Fruit fly (Drosophila melanogaster) whole organism, embryonic: ENCODE results near the gene CG4467.
A peak's percentile ranks its signal among the peaks of the same experiment; 100 is the strongest.

Experiments
- Adf1 ChIP-seq: fragments of 200-800 bp; sonication (Bioruptor generic); IDR thresholded peaks from 2 replicates; pipeline ENCODE4 v1.3.6; 2022; ENCODE audit warnings: missing biosample characterization, missing genetic modification characterization
- BEAF-32 ChIP-seq: fragments of 200-800 bp; sonication (Bioruptor generic); optimal IDR thresholded peaks from 3 replicates; lab custom pipeline; 2017; ENCODE audit warnings: missing biosample characterization, missing genetic modification characterization, mild to moderate bottlenecking, moderate library complexity, missing genetic modification reagents
- Blimp-1 ChIP-seq: fragments of 200-800 bp; sonication (Bioruptor generic); optimal IDR thresholded peaks from 3 replicates; lab custom pipeline; 2018; ENCODE audit warnings: missing biosample characterization, missing genetic modification characterization, mild to moderate bottlenecking, moderate library complexity, missing genetic modification reagents
- CG10209 ChIP-seq: fragments of 200-800 bp; sonication (Bioruptor generic); optimal IDR thresholded peaks from 3 replicates; lab custom pipeline; 2017; ENCODE audit warnings: missing biosample characterization, mild to moderate bottlenecking, missing genetic modification characterization, missing genetic modification reagents
- CG10321 ChIP-seq: fragments of 200-800 bp; sonication (Bioruptor generic); IDR thresholded peaks from 2 replicates; pipeline ENCODE4 v1.3.6; 2022; ENCODE audit warnings: missing biosample characterization, missing genetic modification characterization
- CG10366 ChIP-seq: fragments of 200-800 bp; sonication (Bioruptor generic); IDR thresholded peaks from 2 replicates; pipeline ENCODE4 v1.3.6; 2022; ENCODE audit warnings: missing biosample characterization, missing genetic modification characterization
- CG11247 ChIP-seq: fragments of 200-800 bp; sonication (Bioruptor generic); IDR thresholded peaks from 2 replicates; pipeline ENCODE4 v1.3.6; 2022; ENCODE audit warnings: missing biosample characterization, missing genetic modification characterization
- CG11696 ChIP-seq: fragments of 200-800 bp; sonication (Bioruptor generic); IDR thresholded peaks from 2 replicates; pipeline ENCODE4 v1.3.6; 2022; ENCODE audit warnings: missing biosample characterization, missing genetic modification characterization
- CG14860 ChIP-seq: fragments of 200-800 bp; sonication (Bioruptor generic); IDR thresholded peaks from 3 replicates; pipeline ENCODE4 v1.3.6; 2022; ENCODE audit warnings: missing biosample characterization, missing genetic modification characterization; ENCODE audit not compliant: partially characterized antibody
- CG1602 ChIP-seq: fragments of 200-800 bp; sonication (Bioruptor generic); optimal IDR thresholded peaks from 3 replicates; lab custom pipeline; 2016; ENCODE audit warnings: missing biosample characterization, missing genetic modification characterization
- CG16815 ChIP-seq: fragments of 200-800 bp; sonication (Bioruptor generic); optimal IDR thresholded peaks from 3 replicates; lab custom pipeline; 2017; ENCODE audit warnings: missing biosample characterization, mild to moderate bottlenecking, missing genetic modification characterization
- CG18011 ChIP-seq: fragments of 200-800 bp; sonication (Bioruptor generic); optimal IDR thresholded peaks from 2 replicates; lab custom pipeline; 2017; ENCODE audit warnings: missing biosample characterization, missing genetic modification characterization, mild to moderate bottlenecking, moderate library complexity, missing genotype
- CG3281 ChIP-seq: fragments of 200-800 bp; sonication (Bioruptor generic); optimal IDR thresholded peaks from 3 replicates; lab custom pipeline; 2017; ENCODE audit warnings: missing biosample characterization, mild to moderate bottlenecking, missing genetic modification characterization
- CG3726 ChIP-seq: fragments of 200-800 bp; sonication (Bioruptor generic); IDR thresholded peaks from 3 replicates; pipeline ENCODE4, ENCODE4 v1.3.6; 2022; ENCODE audit warnings: missing biosample characterization, missing genetic modification characterization
- CG4282 ChIP-seq: fragments of 200-800 bp; sonication (Bioruptor generic); optimal IDR thresholded peaks from 2 replicates; lab custom pipeline; 2016; ENCODE audit warnings: missing biosample characterization, missing genetic modification characterization
- CG4328 ChIP-seq: fragments of 200-800 bp; sonication (Bioruptor generic); optimal IDR thresholded peaks from 3 replicates; lab custom pipeline; 2017; ENCODE audit warnings: missing biosample characterization, missing genetic modification reagents, missing genetic modification characterization
- CG4360 ChIP-seq: fragments of 200-800 bp; sonication (Bioruptor generic); IDR thresholded peaks from 2 replicates; pipeline ENCODE4 v1.3.6; 2022; ENCODE audit warnings: missing biosample characterization, missing genetic modification characterization
- CG6683 ChIP-seq: fragments of 200-800 bp; sonication (Bioruptor generic); optimal IDR thresholded peaks from 2 replicates; lab custom pipeline; 2017; ENCODE audit warnings: missing biosample characterization, mild to moderate bottlenecking, missing genetic modification characterization, missing genetic modification reagents
- CG7357 ChIP-seq: fragments of 200-800 bp; sonication (Bioruptor generic); IDR thresholded peaks from 3 replicates; pipeline ENCODE4 v1.3.6; 2022; ENCODE audit warnings: missing biosample characterization, missing genetic modification characterization
- CG8089 ChIP-seq: fragments of 200-800 bp; sonication (Bioruptor generic); optimal IDR thresholded peaks from 3 replicates; lab custom pipeline; 2016; ENCODE audit warnings: missing biosample characterization, missing genetic modification characterization
- CG8478 ChIP-seq: fragments of >200 bp; optimal IDR thresholded peaks from 2 replicates; lab custom pipeline; 2018
- CG9727 ChIP-seq: fragments of 200-800 bp; sonication (Bioruptor generic); optimal IDR thresholded peaks from 3 replicates; lab custom pipeline; 2017; ENCODE audit warnings: missing biosample characterization, mild to moderate bottlenecking, missing genetic modification characterization
- Dp ChIP-seq: fragments of 200-800 bp; sonication (Bioruptor generic); optimal IDR thresholded peaks from 2 replicates; lab custom pipeline; 2018; ENCODE audit warnings: missing biosample characterization, mild to moderate bottlenecking, missing genetic modification characterization, moderate library complexity
- Fer2 ChIP-seq: fragments of 200-800 bp; sonication (Bioruptor generic); optimal IDR thresholded peaks from 2 replicates; lab custom pipeline; 2018; ENCODE audit warnings: missing biosample characterization, mild to moderate bottlenecking, missing genetic modification characterization, moderate library complexity
- Hmx ChIP-seq: fragments of 200-800 bp; sonication (Bioruptor generic); optimal IDR thresholded peaks from 2 replicates; lab custom pipeline; 2016; ENCODE audit warnings: missing biosample characterization, missing genetic modification characterization
- MESR4 ChIP-seq: fragments of 200-800 bp; sonication (Bioruptor generic); optimal IDR thresholded peaks from 2 replicates; lab custom pipeline; 2018; ENCODE audit warnings: missing biosample characterization, mild to moderate bottlenecking, missing genetic modification characterization, moderate library complexity
- Nf-YB ChIP-seq: fragments of 200-800 bp; sonication (Bioruptor generic); optimal IDR thresholded peaks from 3 replicates; lab custom pipeline; 2019; ENCODE audit warnings: missing biosample characterization, mild to moderate bottlenecking, missing genetic modification characterization, moderate library complexity
- Poxn ChIP-seq: fragments of 200-800 bp; sonication (Bioruptor generic); IDR thresholded peaks from 2 replicates; pipeline ENCODE4 v1.3.6; 2022; ENCODE audit warnings: missing biosample characterization, missing genetic modification characterization
- Ssrp ChIP-seq: fragments of 200-800 bp; sonication (Bioruptor generic); optimal IDR thresholded peaks from 2 replicates; lab custom pipeline; 2018; ENCODE audit warnings: missing biosample characterization, mild to moderate bottlenecking, missing genetic modification characterization, moderate library complexity
- al ChIP-seq: fragments of 200-800 bp; sonication (Bioruptor generic); IDR thresholded peaks from 2 replicates; pipeline ENCODE4 v1.3.6; 2022; ENCODE audit warnings: missing biosample characterization, missing genetic modification characterization
- ap ChIP-seq: fragments of 200-800 bp; sonication (Bioruptor generic); IDR thresholded peaks from 2 replicates; pipeline ENCODE4 v1.3.6; 2022; ENCODE audit warnings: missing biosample characterization, missing genetic modification characterization
- br ChIP-seq: fragments of >200 bp; optimal IDR thresholded peaks from 2 replicates; lab custom pipeline; 2017
- corto ChIP-seq: fragments of 200-800 bp; sonication (Bioruptor generic); optimal IDR thresholded peaks from 2 replicates; lab custom pipeline; 2016; ENCODE audit warnings: missing biosample characterization, mild to moderate bottlenecking, missing genetic modification characterization, moderate library complexity
- croc ChIP-seq: fragments of 200-800 bp; sonication (Bioruptor generic); conservative IDR thresholded peaks from 3 replicates; pipeline ENCODE4 v1.3.6; 2022; ENCODE audit warnings: missing biosample characterization, missing genetic modification characterization
- crp ChIP-seq, 2 experiments: fragments of 200-800 bp; sonication (Bioruptor generic); optimal IDR thresholded peaks; 2 replicates in 1 of 2; 3 replicates in 1 of 2; lab custom pipeline; 2017; ENCODE audit warnings: missing biosample characterization in 2 of 2, missing genetic modification characterization in 2 of 2, mild to moderate bottlenecking in 1 of 2, moderate library complexity in 1 of 2
- dm ChIP-seq: fragments of 200-800 bp; sonication (Bioruptor generic); optimal IDR thresholded peaks from 3 replicates; lab custom pipeline; 2016; ENCODE audit warnings: missing biosample characterization, missing genetic modification characterization
- dysf ChIP-seq: fragments of 200-800 bp; sonication (Bioruptor generic); IDR thresholded peaks from 3 replicates; pipeline ENCODE4 v1.3.6; 2022; ENCODE audit warnings: missing biosample characterization, missing genetic modification characterization
- eyg ChIP-seq: fragments of 200-800 bp; sonication (Bioruptor generic); optimal IDR thresholded peaks from 3 replicates; lab custom pipeline; 2016; ENCODE audit warnings: missing biosample characterization, missing genetic modification characterization
- fd64A ChIP-seq: fragments of 200-800 bp; sonication (Bioruptor generic); optimal IDR thresholded peaks from 3 replicates; lab custom pipeline; 2018; ENCODE audit warnings: missing biosample characterization, mild to moderate bottlenecking, missing genetic modification characterization
- h ChIP-seq: fragments of >200 bp; optimal IDR thresholded peaks from 2 replicates; lab custom pipeline; 2017
- hbn ChIP-seq: fragments of 200-800 bp; sonication (Bioruptor generic); IDR thresholded peaks from 2 replicates; pipeline ENCODE4 v1.3.6; 2022; ENCODE audit warnings: missing biosample characterization, missing genetic modification characterization; ENCODE audit not compliant: partially characterized antibody
- lov ChIP-seq, 2 experiments: fragments of 200-800 bp in 1 of 2; fragments of >200 bp in 1 of 2; sonication (Bioruptor generic) in 1 of 2; IDR thresholded peaks in 1 of 2; optimal IDR thresholded peaks in 1 of 2; 2 replicates in 1 of 2; 3 replicates in 1 of 2; pipeline versions ENCODE4 v1.3.6 to Lab custom; 2017 to 2022; ENCODE audit warnings: missing biosample characterization in 1 of 2, missing genetic modification characterization in 1 of 2
- nau ChIP-seq: fragments of 200-800 bp; sonication (Bioruptor generic); optimal IDR thresholded peaks from 3 replicates; lab custom pipeline; 2017; ENCODE audit warnings: missing biosample characterization, mild to moderate bottlenecking, missing genetic modification characterization, missing genetic modification reagents
- ranshi ChIP-seq: fragments of 200-800 bp; sonication (Bioruptor generic); IDR thresholded peaks from 2 replicates; pipeline ENCODE4 v1.3.6; 2022; ENCODE audit warnings: missing biosample characterization, missing genetic modification characterization
- repo ChIP-seq: fragments of 200-800 bp; sonication (Bioruptor generic); optimal IDR thresholded peaks from 2 replicates; lab custom pipeline; 2016; ENCODE audit warnings: missing biosample characterization, missing genetic modification characterization
- sima ChIP-seq: fragments of 200-800 bp; sonication (Bioruptor generic); optimal IDR thresholded peaks from 2 replicates; lab custom pipeline; 2016; ENCODE audit warnings: missing biosample characterization, missing genetic modification characterization
- slou ChIP-seq: fragments of 200-800 bp; sonication (Bioruptor generic); optimal IDR thresholded peaks from 3 replicates; lab custom pipeline; 2016; ENCODE audit warnings: missing biosample characterization, missing genetic modification characterization
- slp2 ChIP-seq: fragments of 200-800 bp; sonication (Bioruptor generic); optimal IDR thresholded peaks from 2 replicates; lab custom pipeline; 2016; ENCODE audit warnings: missing biosample characterization, missing genetic modification characterization
- tio ChIP-seq: fragments of 200-800 bp; sonication (Bioruptor generic); optimal IDR thresholded peaks from 2 replicates; lab custom pipeline; 2017; ENCODE audit warnings: missing biosample characterization, missing genetic modification characterization, inconsistent platforms
- unpg ChIP-seq: fragments of 200-800 bp; sonication (Bioruptor generic); optimal IDR thresholded peaks from 3 replicates; lab custom pipeline; 2018; ENCODE audit warnings: missing biosample characterization, mild to moderate bottlenecking, missing genetic modification characterization, moderate library complexity

Gene CG4467

DNA sequence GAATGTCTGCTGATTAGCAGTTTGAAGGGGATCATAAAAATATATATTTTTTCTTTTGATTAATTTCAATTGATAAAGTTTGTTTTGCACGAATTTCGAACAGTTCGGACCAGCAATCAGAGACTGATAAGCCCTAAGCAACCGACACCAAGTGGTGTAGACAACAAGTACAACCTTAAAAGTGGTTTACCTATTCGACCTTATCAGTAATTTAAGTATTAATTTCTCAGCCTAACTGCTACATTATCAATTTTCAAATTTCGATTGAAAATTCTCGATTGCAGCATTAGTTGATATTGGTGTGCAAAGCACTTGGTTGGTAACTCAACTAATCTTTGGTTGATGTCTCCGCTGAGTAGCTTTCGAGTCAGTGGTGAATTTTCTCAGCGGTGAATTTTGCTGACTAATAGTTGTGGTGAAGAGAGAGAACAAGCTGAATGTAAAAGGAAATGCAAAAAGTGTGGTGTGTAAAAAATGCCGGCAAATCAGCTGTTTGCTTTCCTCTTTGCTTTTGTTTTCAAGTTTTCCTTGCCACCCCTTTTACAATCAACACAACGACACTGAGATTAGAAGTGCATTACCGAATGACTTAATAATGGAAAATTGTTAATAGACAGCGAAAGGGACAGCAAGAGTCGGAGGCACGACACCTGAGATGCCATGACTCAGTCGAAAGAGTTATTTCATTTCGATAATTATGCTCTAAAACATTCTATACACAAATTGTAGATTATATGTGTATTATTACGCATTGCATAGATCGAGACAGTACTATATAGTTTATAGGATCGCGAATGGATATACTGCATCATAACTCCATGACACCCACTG lies 33.9 kb downstream of the CG4467 start (continued):
- no peak for TF ChIP-seq ranshi
- TF ChIP-seq Fer2 (tag; lab: Kevin White, UChicago) = no peak
- no peak for TF ChIP-seq dm (GFP tag; lab: Kevin White, UChicago)
- TF ChIP-seq CG18011 (GFP tag; lab: Kevin White, UChicago) = peak; percentile 50
- no peak for TF ChIP-seq dysf (GFP tag; lab: Robert Waterston, UW)
- no peak for TF ChIP-seq lov (optimal IDR thresholded peaks at IDR 0.05; lab: Kevin White, UChicago)
- TF ChIP-seq lov (GFP tag; IDR thresholded peaks at IDR 0.05; lab: Robert Waterston, UW) = no peak; the same call in 2 of the 3 replicates
- no peak for TF ChIP-seq fd64A
- TF ChIP-seq slp2 = no peak
- TF ChIP-seq CG6683 (GFP tag; lab: Kevin White, UChicago) = no peak
- no peak for TF ChIP-seq CG8478 (lab: Kevin White, UChicago)
- no peak for TF ChIP-seq hbn (GFP tag; lab: Robert Waterston, UW)
- TF ChIP-seq CG8089 (GFP tag; lab: Kevin White, UChicago) = no peak
- no peak for TF ChIP-seq slou (GFP tag; lab: Kevin White, UChicago)
- TF ChIP-seq tio = no peak
- no peak for TF ChIP-seq unpg
- no peak for TF ChIP-seq ap (GFP tag; lab: Robert Waterston, UW)
- TF ChIP-seq Poxn (GFP tag; lab: Robert Waterston, UW) = no peak
- TF ChIP-seq CG16815 (GFP tag; lab: Kevin White, UChicago) = no peak
- TF ChIP-seq CG11247 (GFP tag; lab: Robert Waterston, UW) = no peak
- TF ChIP-seq corto (GFP tag; lab: Kevin White, UChicago) = no peak
- peak; percentile 95 for TF ChIP-seq Dp (GFP tag; lab: Kevin White, UChicago)
- no peak for TF ChIP-seq CG14860 (GFP tag; lab: Robert Waterston, UW)
- TF ChIP-seq BEAF-32 = peak; percentile 35
- no peak for TF ChIP-seq Ssrp (tag; lab: Kevin White, UChicago)
- TF ChIP-seq CG3726 (GFP tag; lab: Robert Waterston, UW) = no peak
- TF ChIP-seq h (lab: Kevin White, UChicago) = no peak
- no peak for TF ChIP-seq Hmx (GFP tag; lab: Kevin White, UChicago)
- no peak for TF ChIP-seq al (GFP tag; lab: Robert Waterston, UW)
- no peak for TF ChIP-seq repo (GFP tag; lab: Kevin White, UChicago)
- TF ChIP-seq CG9727 = no peak
- no peak for TF ChIP-seq sima
- TF ChIP-seq nau (GFP tag; lab: Kevin White, UChicago) = no peak
- TF ChIP-seq croc (GFP tag; lab: Robert Waterston, UW) = no peak
- TF ChIP-seq CG1602 = no peak
- no peak for TF ChIP-seq MESR4
- TF ChIP-seq CG7357 = no peak
- TF ChIP-seq CG3281 (GFP tag; lab: Kevin White, UChicago) = no peak
- TF ChIP-seq Adf1 (GFP tag; lab: Robert Waterston, UW) = no peak
- peak; percentile 23 for TF ChIP-seq Nf-YB (GFP tag; lab: Kevin White, UChicago)
- TF ChIP-seq Blimp-1 = no peak
- TF ChIP-seq CG10366 (GFP tag; lab: Robert Waterston, UW) = no peak
- no peak for TF ChIP-seq CG4360
- TF ChIP-seq br = no peak
- TF ChIP-seq CG10321 (GFP tag; lab: Robert Waterston, UW) = no peak
- TF ChIP-seq CG10209 (GFP tag; lab: Kevin White, UChicago) = no peak
- no peak for TF ChIP-seq CG4328 (GFP tag; lab: Kevin White, UChicago)
- no peak for TF ChIP-seq CG11696 (GFP tag; lab: Robert Waterston, UW)
- no peak for TF ChIP-seq CG4282 (GFP tag; lab: Kevin White, UChicago)
- TF ChIP-seq crp (GFP tag; optimal IDR thresholded peaks at IDR 0.05; lab: Kevin White, UChicago) = peak in 1 of 2 experiments; percentile 75
- TF ChIP-seq eyg (GFP tag; lab: Kevin White, UChicago) = no peak
